Worm (Caenorhabditis elegans) whole organism, L4/young adult: Measurements from ENCODE around the gene F35E12.9.

Experiments used
- W03F9.2 ChIP-seq: fragments of 150-350 bp; optimal IDR thresholded peaks from 2 replicates; lab custom pipeline; 2014; ENCODE audit warnings: missing biosample characterization, missing genetic modification characterization
- him-1 ChIP-seq: sonication (generic microtip); optimal IDR thresholded peaks from 2 replicates; lab custom pipeline; 2016; ENCODE audit warnings: missing genotype, missing genetic modification reagents, missing genetic modification characterization, missing compliant biosample characterization

DNA sequence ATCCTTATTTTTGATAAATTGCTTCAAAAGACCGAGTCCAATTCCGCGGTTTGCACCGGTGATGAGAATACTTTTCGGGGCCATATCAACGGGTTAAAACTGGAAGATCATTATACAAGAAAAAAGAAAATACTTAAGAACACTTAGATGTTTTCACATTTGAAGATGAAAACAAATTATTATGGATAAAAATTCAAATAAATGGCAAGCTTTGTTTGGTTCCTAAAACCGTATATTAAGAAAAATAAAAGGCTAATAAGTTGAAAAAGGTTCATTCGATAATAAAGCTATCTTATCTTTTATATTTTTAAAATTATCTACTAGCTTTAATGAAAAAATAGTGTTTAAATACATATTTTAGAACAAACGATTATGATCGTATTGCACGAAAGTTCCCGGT, 8.6 kb upstream of the F35E12.9 start, which contains the start of gene F20G2.1:
- TF ChIP-seq him-1 (tag; lab: Kevin White, UChicago) (no peak), W03F9.2 (no peak)
